Worm (Caenorhabditis elegans) whole organism, L4 larva: ENCODE results near the gene gldi-6.
A peak's percentile ranks its signal among the peaks of the same experiment; 100 is the strongest.

Source experiments
- Y105C5A.15 ChIP-seq: fragments of 200-800 bp; sonication (Bioruptor generic); IDR thresholded peaks from 2 replicates; pipeline ENCODE4 v1.3.6; 2022; ENCODE audit warnings: missing genetic modification characterization, missing compliant biosample characterization
- ZK337.2 ChIP-seq: fragments of 200-800 bp; sonication (Bioruptor generic); IDR thresholded peaks from 2 replicates; pipeline ENCODE4 v1.3.6; 2022; ENCODE audit warnings: missing genetic modification reagents, missing genetic modification characterization, missing compliant biosample characterization
- aha-1 ChIP-seq: fragments of 150-350 bp; peaks from one replicate; lab custom pipeline; 2014; ENCODE audit warnings: missing biosample characterization, missing genetic modification characterization
- egl-43 ChIP-seq: fragments of 200-800 bp; sonication (Bioruptor generic); IDR thresholded peaks from 2 replicates; pipeline ENCODE4 v1.3.6; 2022; ENCODE audit warnings: missing genetic modification reagents, missing genetic modification characterization, missing compliant biosample characterization
- nhr-237 ChIP-seq: sonication (generic microtip); optimal IDR thresholded peaks from 2 replicates; lab custom pipeline; 2017; ENCODE audit warnings: missing biosample characterization, missing genetic modification characterization
- pha-4 ChIP-seq, 2 experiments: fragments of 150-350 bp in 1 of 2; fragments of 200-800 bp in 1 of 2; sonication (Bioruptor generic) in 1 of 2; IDR thresholded peaks in 1 of 2; optimal IDR thresholded peaks in 1 of 2; 2 replicates each; pipeline versions ENCODE4 v1.3.6 to Lab custom; 2014 to 2022; ENCODE audit warnings: missing genetic modification characterization in 2 of 2, missing genetic modification reagents in 2 of 2, missing biosample characterization in 1 of 2, missing compliant biosample characterization in 1 of 2
- unc-62 ChIP-seq, 3 experiments: fragments of 150-350 bp in 1 of 3; sonication (generic microtip); optimal IDR thresholded peaks in 2 of 3; peaks in 1 of 3; 1 replicate in 1 of 3; 2 replicates in 2 of 3; lab custom pipeline; 2014 to 2017; ENCODE audit warnings: missing biosample characterization in 3 of 3, missing genetic modification characterization in 3 of 3, missing genetic modification reagents in 3 of 3, missing genotype in 1 of 3
- zip-11 ChIP-seq: fragments of 200-800 bp; sonication (Bioruptor generic); IDR thresholded peaks from 2 replicates; pipeline ENCODE4 v1.3.6; 2022; ENCODE audit warnings: missing genetic modification characterization, missing compliant biosample characterization
- zip-2 ChIP-seq: fragments of 150-350 bp; optimal IDR thresholded peaks from 2 replicates; lab custom pipeline; 2014; ENCODE audit warnings: missing biosample characterization, missing genetic modification characterization

Gene gldi-6

DNA sequence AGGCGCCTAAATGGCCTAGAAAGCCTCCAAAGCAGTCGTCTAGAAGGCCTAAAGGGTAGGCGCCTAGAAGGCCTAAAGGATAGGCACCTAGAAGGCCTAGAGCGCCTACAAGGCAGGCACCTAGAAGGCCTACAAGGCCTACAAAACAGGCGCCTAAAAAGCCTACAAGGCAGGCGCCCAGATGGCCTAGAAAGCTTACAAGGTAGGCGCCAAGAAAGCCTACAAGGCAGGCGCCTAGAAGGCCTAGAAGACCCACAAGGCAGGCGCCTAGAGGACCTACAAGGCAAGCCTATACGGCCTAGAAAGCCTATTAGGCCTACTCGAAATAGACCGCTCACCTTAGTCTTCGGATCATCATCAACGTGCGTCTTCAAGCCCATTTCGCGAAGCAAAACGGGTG lies 55.3 kb downstream of the gldi-6 start:
- TF ChIP-seq egl-43 (GFP tag; lab: Robert Waterston, UW): peak; percentile 61; the same call in 1 of the 2 replicates
- peak; percentile 15; the same call in 1 of the 2 replicates for TF ChIP-seq pha-4 (GFP tag; IDR thresholded peaks at IDR 0.05; lab: Robert Waterston, UW)
- TF ChIP-seq pha-4 (tag; optimal IDR thresholded peaks at IDR 0.05; lab: Kevin White, UChicago): no peak
- TF ChIP-seq zip-11 (GFP tag; lab: Robert Waterston, UW): no peak
- peak; percentile 94 for TF ChIP-seq aha-1 (tag; lab: Kevin White, UChicago)
- TF ChIP-seq ZK337.2 (GFP tag; lab: Robert Waterston, UW): no peak
- no peak for TF ChIP-seq zip-2
- TF ChIP-seq nhr-237 (tag; lab: Kevin White, UChicago): no peak
- TF ChIP-seq Y105C5A.15: 0 out of 2 replicates have a peak, but pooled peaks have one; percentile 43
- TF ChIP-seq unc-62 (GFP tag; optimal IDR thresholded peaks at IDR 0.05 in 1 of 2; lab: Kevin White, UChicago): peak in 1 of 2 experiments; percentile 67
- no peak for TF ChIP-seq unc-62 (tag; optimal IDR thresholded peaks at IDR 0.05; lab: Kevin White, UChicago)
